Worm (Caenorhabditis elegans): ENCODE data around the gene H43I07.4.

H43I07.4 gene

ce11 chrV:4186453-4187143 lies 29.4 kb upstream of the H43I07.4 start:
- TF ChIP-seq hnd-1 (tag; optimal IDR thresholded peaks at IDR 0.05): no peak
- no peak for TF ChIP-seq F13C5.2 (tag; optimal IDR thresholded peaks at IDR 0.05)
- no peak for TF ChIP-seq sea-1 (GFP tag; conservative IDR thresholded peaks at IDR 0.05)
- TF ChIP-seq ceh-13 (GFP tag; optimal IDR thresholded peaks at IDR 0.05): no peak
- no peak for TF ChIP-seq scrt-1 (GFP tag; IDR thresholded peaks at IDR 0.05)
- TF ChIP-seq ets-7 (tag; optimal IDR thresholded peaks at IDR 0.05): no peak
- TF ChIP-seq aly-1 (tag; optimal IDR thresholded peaks at IDR 0.05): no peak
- no peak for TF ChIP-seq hmbx-1 (tag; optimal IDR thresholded peaks at IDR 0.05)
- TF ChIP-seq hmg-4 (GFP tag; optimal IDR thresholded peaks at IDR 0.05): no peak
- no peak for TF ChIP-seq pes-1 (GFP tag; IDR thresholded peaks at IDR 0.05)
- no peak for TF ChIP-seq ceh-36 (tag; optimal IDR thresholded peaks at IDR 0.05)
- no peak for TF ChIP-seq flt-1 (GFP tag; IDR thresholded peaks at IDR 0.05)
- no peak for TF ChIP-seq B0310.2 (tag; optimal IDR thresholded peaks at IDR 0.05)

- TF ChIP-seq ceh-36 (tag; optimal IDR thresholded peaks at IDR 0.05): no peak
- no peak for TF ChIP-seq hmbx-1 (tag; optimal IDR thresholded peaks at IDR 0.05)
- no peak for TF ChIP-seq B0310.2 (tag; optimal IDR thresholded peaks at IDR 0.05)
- TF ChIP-seq pes-1 (GFP tag; IDR thresholded peaks at IDR 0.05): no peak
- TF ChIP-seq hmg-4 (GFP tag; optimal IDR thresholded peaks at IDR 0.05): no peak
- TF ChIP-seq aly-1 (tag; optimal IDR thresholded peaks at IDR 0.05): no peak
- no peak for TF ChIP-seq ceh-13 (GFP tag; optimal IDR thresholded peaks at IDR 0.05)
- TF ChIP-seq hnd-1 (tag; optimal IDR thresholded peaks at IDR 0.05): no peak
- no peak for TF ChIP-seq sea-1 (GFP tag; conservative IDR thresholded peaks at IDR 0.05)
- TF ChIP-seq flt-1 (GFP tag; IDR thresholded peaks at IDR 0.05): no peak
- no peak for TF ChIP-seq ama-1 (optimal IDR thresholded peaks at IDR 0.05)
- no peak for TF ChIP-seq tbx-37 (GFP tag; conservative IDR thresholded peaks at IDR 0.05)
- TF ChIP-seq tra-4 (tag; optimal IDR thresholded peaks at IDR 0.05): no peak
- TF ChIP-seq F13C5.2 (tag; optimal IDR thresholded peaks at IDR 0.05): no peak
- no peak for TF ChIP-seq tbx-11 (GFP tag; IDR thresholded peaks at IDR 0.05)
- TF ChIP-seq ets-7 (tag; optimal IDR thresholded peaks at IDR 0.05): no peak
- TF ChIP-seq scrt-1 (GFP tag; IDR thresholded peaks at IDR 0.05): no peak
Measured at ce11 chrV:4187144-4187485, 28.8 kb upstream of the H43I07.4 start, which contains the start of gene nhr-114. Gene nhr-114, plus strand, starts transcription at chrV:4187202.

- TF ChIP-seq hmbx-1 (tag; optimal IDR thresholded peaks at IDR 0.05): no peak
- TF ChIP-seq flt-1 (GFP tag; IDR thresholded peaks at IDR 0.05): no peak
- no peak for TF ChIP-seq ceh-13 (GFP tag; optimal IDR thresholded peaks at IDR 0.05)
- no peak for TF ChIP-seq B0310.2 (tag; optimal IDR thresholded peaks at IDR 0.05)
- no peak for TF ChIP-seq ceh-36 (tag; optimal IDR thresholded peaks at IDR 0.05)
- no peak for TF ChIP-seq ama-1 (optimal IDR thresholded peaks at IDR 0.05)
- TF ChIP-seq F13C5.2 (tag; optimal IDR thresholded peaks at IDR 0.05): no peak
Measured at ce11 chrV:4189618-4190017, 26.3 kb upstream of the H43I07.4 start.

ce11 chrV:4190232-4190631 lies 25.7 kb upstream of the H43I07.4 start:
- TF ChIP-seq hnd-1 (tag; optimal IDR thresholded peaks at IDR 0.05) (no peak), flt-1 (GFP tag; IDR thresholded peaks at IDR 0.05) (no peak), hmg-4 (GFP tag; optimal IDR thresholded peaks at IDR 0.05) (no peak), ama-1 (optimal IDR thresholded peaks at IDR 0.05) (no peak)

DNA sequence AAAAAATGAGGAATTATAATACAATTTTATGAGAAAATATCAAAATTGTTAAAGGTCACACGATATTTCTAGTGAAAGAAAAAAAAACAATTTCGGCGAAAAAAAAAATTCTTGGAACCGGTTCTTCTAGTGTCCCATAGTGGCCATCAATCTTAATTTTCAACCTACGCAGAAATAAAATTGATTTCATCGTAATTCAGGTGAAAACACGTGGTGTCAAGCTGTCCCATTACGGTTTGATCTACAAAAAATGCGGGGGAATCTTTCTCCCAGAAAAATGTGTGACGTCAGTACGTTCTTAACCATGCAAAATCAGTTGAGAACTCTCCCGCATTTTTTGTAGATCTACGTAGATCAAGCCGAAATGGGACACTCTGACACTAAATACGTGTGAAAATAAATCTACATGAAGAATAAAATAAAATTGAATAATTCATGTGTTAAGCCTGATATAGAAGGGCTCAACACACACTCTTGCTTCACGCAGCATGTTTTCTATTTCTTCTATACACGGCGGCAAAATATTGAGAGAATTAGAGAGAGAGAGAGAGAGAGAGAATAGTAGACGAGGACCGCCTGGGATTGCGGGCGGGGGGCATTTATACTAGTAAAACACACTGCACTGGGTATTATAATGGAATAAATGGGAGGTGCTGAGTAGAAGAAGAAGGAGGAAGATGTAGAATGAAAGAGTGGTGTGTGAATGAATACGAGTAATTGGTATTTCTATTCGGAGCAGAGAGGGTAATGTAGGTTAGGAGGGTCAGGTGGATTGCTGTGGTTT lies 23.1 kb upstream of the H43I07.4 start:
- TF ChIP-seq ceh-13 (GFP tag; optimal IDR thresholded peaks at IDR 0.05) (no peak), pes-1 (GFP tag; IDR thresholded peaks at IDR 0.05) (no peak), B0310.2 (tag; optimal IDR thresholded peaks at IDR 0.05) (no peak), sea-1 (GFP tag; conservative IDR thresholded peaks at IDR 0.05) (no peak), F13C5.2 (tag; optimal IDR thresholded peaks at IDR 0.05) (no peak), aly-1 (tag; optimal IDR thresholded peaks at IDR 0.05) (no peak), tbx-37 (GFP tag; conservative IDR thresholded peaks at IDR 0.05) (no peak), hmg-4 (GFP tag; optimal IDR thresholded peaks at IDR 0.05) (no peak), tra-4 (tag; optimal IDR thresholded peaks at IDR 0.05) (no peak), hmbx-1 (tag; optimal IDR thresholded peaks at IDR 0.05) (no peak), ets-7 (tag; optimal IDR thresholded peaks at IDR 0.05) (no peak), ceh-36 (tag; optimal IDR thresholded peaks at IDR 0.05) (no peak), ama-1 (optimal IDR thresholded peaks at IDR 0.05) (no peak), hnd-1 (tag; optimal IDR thresholded peaks at IDR 0.05) (no peak), scrt-1 (GFP tag; IDR thresholded peaks at IDR 0.05) (no peak)

DNA sequence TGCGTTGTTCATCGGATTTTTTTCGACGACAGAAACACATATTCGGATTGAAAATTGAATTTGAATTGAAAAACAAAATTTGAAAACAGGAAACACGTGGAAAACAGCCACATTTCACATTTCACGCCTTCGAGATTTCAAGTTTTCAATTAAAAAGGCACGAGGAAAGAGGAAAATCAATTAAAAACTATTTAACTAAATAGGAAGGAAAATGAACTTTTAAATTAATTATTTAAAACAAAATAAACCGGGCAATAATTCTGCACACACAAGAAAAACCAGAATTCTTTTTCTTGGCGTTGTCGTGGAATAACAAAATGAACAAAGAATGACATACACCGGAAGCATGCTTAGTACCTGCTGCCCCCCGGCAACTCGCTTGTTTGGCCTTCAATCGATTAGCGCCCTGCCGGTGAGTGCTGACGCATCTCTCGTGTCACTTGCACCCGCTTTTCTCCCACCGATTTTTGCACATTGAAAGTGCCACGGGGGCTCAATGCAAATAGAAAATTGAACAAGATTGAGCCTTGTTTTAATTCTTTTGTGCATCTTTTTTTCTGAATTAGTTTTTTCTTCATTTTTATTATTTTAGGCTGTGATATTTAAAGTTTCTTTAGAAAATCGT lies 21.3 kb upstream of the H43I07.4 start, which contains the start of gene Y45G5AM.9:
TSS of gene Y45G5AM.9 (minus strand) at position 51 of the 625 bp plus-strand sequence.
- TF ChIP-seq tbx-37 (GFP tag; conservative IDR thresholded peaks at IDR 0.05) (0 out of 2 replicates have a peak, but pooled peaks have one; percentile 20), F13C5.2 (tag; optimal IDR thresholded peaks at IDR 0.05) (peak; percentile 65), tbx-11 (GFP tag; IDR thresholded peaks at IDR 0.05) (no peak), aly-1 (tag; optimal IDR thresholded peaks at IDR 0.05) (no peak), ama-1 (optimal IDR thresholded peaks at IDR 0.05) (no peak), scrt-1 (GFP tag; IDR thresholded peaks at IDR 0.05) (no peak), hmbx-1 (tag; optimal IDR thresholded peaks at IDR 0.05) (no peak), pes-1 (GFP tag; IDR thresholded peaks at IDR 0.05) (peak; percentile 73), tra-4 (tag; optimal IDR thresholded peaks at IDR 0.05) (no peak), hnd-1 (tag; optimal IDR thresholded peaks at IDR 0.05) (peak; percentile 11), ceh-36 (tag; optimal IDR thresholded peaks at IDR 0.05) (peak; percentile 0), ets-7 (tag; optimal IDR thresholded peaks at IDR 0.05) (peak; percentile 59), B0310.2 (tag; optimal IDR thresholded peaks at IDR 0.05) (no peak), sea-1 (GFP tag; conservative IDR thresholded peaks at IDR 0.05) (no peak), hmg-4 (GFP tag; optimal IDR thresholded peaks at IDR 0.05) (peak; percentile 79), ceh-13 (GFP tag; optimal IDR thresholded peaks at IDR 0.05) (peak; percentile 11), flt-1 (GFP tag; IDR thresholded peaks at IDR 0.05) (peak; percentile 56; the same call in 1 of the 2 replicates)

Data from whole organism, early embryonic.